Worm (Caenorhabditis elegans) whole organism, L4 larva: ENCODE results near the gene F44E7.9.

ENCODE experiments used
- mdl-1 ChIP-seq, 2 experiments: fragments of 150-350 bp in 1 of 2; sonication (generic microtip) in 1 of 2; optimal IDR thresholded peaks; 2 replicates each; lab custom pipeline; 2014 to 2017; ENCODE audit warnings: missing biosample characterization in 2 of 2, missing genetic modification characterization in 2 of 2
- unc-62 ChIP-seq, 3 experiments: fragments of 150-350 bp in 1 of 3; sonication (generic microtip); optimal IDR thresholded peaks in 2 of 3; peaks in 1 of 3; 1 replicate in 1 of 3; 2 replicates in 2 of 3; lab custom pipeline; 2014 to 2017; ENCODE audit warnings: missing biosample characterization in 3 of 3, missing genetic modification characterization in 3 of 3, missing genetic modification reagents in 3 of 3, missing genotype in 1 of 3

- TF ChIP-seq mdl-1 (tag; optimal IDR thresholded peaks at IDR 0.05; lab: Kevin White, UChicago) (peak; percentile 13 to 82), unc-62 (GFP tag; optimal IDR thresholded peaks at IDR 0.05 in 1 of 2; lab: Kevin White, UChicago) (peak in 1 of 2 experiments; percentile 23), unc-62 (tag; optimal IDR thresholded peaks at IDR 0.05; lab: Kevin White, UChicago) (no peak)
These were observed 10.2 kb upstream of the F44E7.9 start, which contains the start of gene F44E7.5 for ce11 chrV:5780713-5781360.
